Fruit fly (Drosophila melanogaster) Kc167 (cell line): ENCODE results near the gene mamo.

Experiments used
- Myc ChIP-seq: fragments of >200 bp; optimal IDR thresholded peaks from 2 replicates; lab custom pipeline; 2017; ENCODE audit warnings: missing external identifiers
- Sin3A ChIP-seq: fragments of >200 bp; optimal IDR thresholded peaks from 2 replicates; lab custom pipeline; 2018; ENCODE audit warnings: missing external identifiers
- h ChIP-seq: fragments of >200 bp; optimal IDR thresholded peaks from 3 replicates; lab custom pipeline; 2018; ENCODE audit warnings: missing external identifiers
- insv ChIP-seq: fragments of >200 bp; optimal IDR thresholded peaks from 3 replicates; lab custom pipeline; 2018; ENCODE audit warnings: missing external identifiers
- psq ChIP-seq: fragments of >200 bp; optimal IDR thresholded peaks from 2 replicates; lab custom pipeline; 2017; ENCODE audit warnings: missing external identifiers
- ttk ChIP-seq: sonication (Bioruptor generic); optimal IDR thresholded peaks from 2 replicates; lab custom pipeline; 2017; ENCODE audit warnings: missing external identifiers

DNA sequence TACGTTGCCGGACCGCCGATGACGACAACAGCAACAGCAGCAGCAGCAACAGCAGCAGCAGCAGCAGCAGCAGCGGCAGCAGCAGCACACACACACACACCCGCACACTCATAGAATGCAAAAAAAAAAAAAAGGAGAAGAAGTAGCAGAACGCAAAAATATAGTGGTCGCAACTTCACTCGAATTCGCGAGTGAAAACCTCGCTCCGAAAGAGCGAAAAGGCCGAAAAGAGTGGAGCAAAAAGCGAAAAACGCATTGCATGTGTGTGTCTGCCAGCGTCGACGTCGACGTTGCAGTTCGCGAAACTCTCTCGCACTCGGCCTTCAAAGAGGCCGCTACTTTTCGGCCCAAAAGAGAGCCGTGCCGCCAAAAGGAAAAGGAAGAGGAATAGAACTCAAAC lies 1.5 kb downstream of the mamo start:
- no peak for TF ChIP-seq Myc (lab: Kevin White, UChicago)
- no peak for TF ChIP-seq h (lab: Kevin White, UChicago)
- no peak for TF ChIP-seq ttk (lab: Kevin White, UChicago)
- TF ChIP-seq psq (lab: Kevin White, UChicago) = no peak
- no peak for TF ChIP-seq insv (lab: Kevin White, UChicago)
- no peak for TF ChIP-seq Sin3A (lab: Kevin White, UChicago)
